Fruit fly (Drosophila melanogaster) whole organism, embryonic: Measurements from ENCODE around the gene Arp3.

Experiments used
- Ada2b ChIP-seq: fragments of 200-800 bp; sonication (Bioruptor generic); IDR thresholded peaks from 2 replicates; pipeline ENCODE4 v1.3.6; 2022; ENCODE audit warnings: missing biosample characterization, missing genetic modification characterization
- B-H1 ChIP-seq: fragments of 200-800 bp; sonication (Bioruptor generic); IDR thresholded peaks from 3 replicates; pipeline ENCODE4 v1.3.6; 2022; ENCODE audit warnings: missing biosample characterization, missing genetic modification characterization
- CG13287 ChIP-seq: fragments of 200-800 bp; sonication (Bioruptor generic); IDR thresholded peaks from 2 replicates; pipeline ENCODE4 v1.3.6; 2022; ENCODE audit warnings: missing biosample characterization, missing genetic modification characterization; ENCODE audit not compliant: partially characterized antibody
- CG13296 ChIP-seq: fragments of 200-800 bp; sonication (Bioruptor generic); optimal IDR thresholded peaks from 3 replicates; lab custom pipeline; 2018; ENCODE audit warnings: missing biosample characterization, mild to moderate bottlenecking, missing genetic modification characterization
- CG13624 ChIP-seq: fragments of 200-800 bp; sonication (Bioruptor generic); optimal IDR thresholded peaks from 2 replicates; lab custom pipeline; 2016; ENCODE audit warnings: missing biosample characterization, missing genetic modification characterization
- CG16863 ChIP-seq: fragments of 200-800 bp; sonication (Bioruptor generic); optimal IDR thresholded peaks from 3 replicates; lab custom pipeline; 2016; ENCODE audit warnings: missing biosample characterization, missing genetic modification characterization
- CG17612 ChIP-seq: fragments of 200-800 bp; sonication (Bioruptor generic); IDR thresholded peaks from 2 replicates; pipeline ENCODE4 v1.3.6; 2022; ENCODE audit warnings: missing biosample characterization, missing genetic modification characterization
- CG18599 ChIP-seq: fragments of 200-800 bp; sonication (Bioruptor generic); optimal IDR thresholded peaks from 3 replicates; lab custom pipeline; 2017; ENCODE audit warnings: missing biosample characterization, missing genetic modification characterization, mild to moderate bottlenecking, moderate library complexity, missing genetic modification reagents
- CG2202 ChIP-seq: fragments of 200-800 bp; sonication (Bioruptor generic); optimal IDR thresholded peaks from 2 replicates; lab custom pipeline; 2018; ENCODE audit warnings: missing biosample characterization, mild to moderate bottlenecking, missing genetic modification characterization
- CG30020 ChIP-seq: fragments of 200-800 bp; optimal IDR thresholded peaks from 2 replicates; lab custom pipeline; 2019; ENCODE audit warnings: missing biosample characterization, mild to moderate bottlenecking, missing genetic modification characterization, moderate library complexity
- CG32772 ChIP-seq: fragments of 200-800 bp; sonication (Bioruptor generic); IDR thresholded peaks from 2 replicates; pipeline ENCODE4 v1.3.6; 2022; ENCODE audit warnings: missing biosample characterization, missing genetic modification characterization
- CG3281 ChIP-seq: fragments of 200-800 bp; sonication (Bioruptor generic); optimal IDR thresholded peaks from 3 replicates; lab custom pipeline; 2017; ENCODE audit warnings: missing biosample characterization, mild to moderate bottlenecking, missing genetic modification characterization
- CG4707 ChIP-seq: fragments of 200-800 bp; sonication (Bioruptor generic); optimal IDR thresholded peaks from 2 replicates; lab custom pipeline; 2018; ENCODE audit warnings: missing biosample characterization, mild to moderate bottlenecking, missing genetic modification characterization, moderate library complexity
- CG5245 ChIP-seq: fragments of 200-800 bp; sonication (Bioruptor generic); optimal IDR thresholded peaks from 3 replicates; lab custom pipeline; 2016; ENCODE audit warnings: missing biosample characterization, missing genetic modification characterization
- CG7357 ChIP-seq: fragments of 200-800 bp; sonication (Bioruptor generic); IDR thresholded peaks from 3 replicates; pipeline ENCODE4 v1.3.6; 2022; ENCODE audit warnings: missing biosample characterization, missing genetic modification characterization
- CG7556 ChIP-seq: fragments of 200-800 bp; sonication (Bioruptor generic); optimal IDR thresholded peaks from 2 replicates; lab custom pipeline; 2017; ENCODE audit warnings: missing biosample characterization, mild to moderate bottlenecking, missing genetic modification characterization
- CG7928 ChIP-seq: fragments of 200-800 bp; sonication (Bioruptor generic); optimal IDR thresholded peaks from 2 replicates; lab custom pipeline; 2017; ENCODE audit warnings: missing biosample characterization, mild to moderate bottlenecking, missing genetic modification characterization
- CG8765 ChIP-seq: fragments of 200-800 bp; sonication (Bioruptor generic); IDR thresholded peaks from 2 replicates; pipeline ENCODE4 v1.3.6; 2022; ENCODE audit warnings: missing biosample characterization, missing genetic modification characterization
- CG9215 ChIP-seq: fragments of 200-800 bp; sonication (Bioruptor generic); IDR thresholded peaks from 2 replicates; pipeline ENCODE4 v1.3.6; 2022; ENCODE audit warnings: missing biosample characterization, missing genetic modification characterization
- CG9797 ChIP-seq: fragments of 200-800 bp; sonication (Bioruptor generic); optimal IDR thresholded peaks from 3 replicates; lab custom pipeline; 2018; ENCODE audit warnings: missing biosample characterization, mild to moderate bottlenecking, missing genetic modification characterization
- D19A ChIP-seq: fragments of 200-800 bp; optimal IDR thresholded peaks from 3 replicates; lab custom pipeline; 2019; ENCODE audit warnings: missing biosample characterization, mild to moderate bottlenecking, missing genetic modification characterization, moderate library complexity
- Dbx ChIP-seq: fragments of 200-800 bp; sonication (Bioruptor generic); IDR thresholded peaks from 3 replicates; pipeline ENCODE4 v1.3.6; 2022; ENCODE audit warnings: missing biosample characterization, missing genetic modification characterization
- Dek ChIP-seq: fragments of 200-800 bp; sonication (Bioruptor generic); optimal IDR thresholded peaks from 3 replicates; lab custom pipeline; 2019; ENCODE audit warnings: missing biosample characterization, mild to moderate bottlenecking, missing genetic modification characterization, moderate library complexity
- Dll ChIP-seq: fragments of 200-800 bp; sonication (Bioruptor generic); IDR thresholded peaks from 4 replicates; pipeline ENCODE4 v1.3.6; 2022; ENCODE audit warnings: missing biosample characterization, missing genetic modification characterization; ENCODE audit not compliant: partially characterized antibody
- Drgx ChIP-seq: fragments of 200-800 bp; sonication (Bioruptor generic); IDR thresholded peaks from 2 replicates; pipeline ENCODE4 v1.3.6; 2022; ENCODE audit warnings: missing biosample characterization, missing genetic modification characterization
- E2f1 ChIP-seq: fragments of 200-800 bp; sonication (Bioruptor generic); IDR thresholded peaks from 2 replicates; pipeline ENCODE4 v1.3.6; 2022; ENCODE audit warnings: missing biosample characterization, missing genetic modification characterization
- Hand ChIP-seq: fragments of 200-800 bp; sonication (Bioruptor generic); optimal IDR thresholded peaks from 2 replicates; lab custom pipeline; 2017; ENCODE audit warnings: mild to moderate bottlenecking, missing biosample characterization, missing genetic modification reagents, missing genetic modification characterization
- Sin3A ChIP-seq: fragments of >200 bp; optimal IDR thresholded peaks from 2 replicates; lab custom pipeline; 2018
- TFAM ChIP-seq: fragments of 200-800 bp; sonication (Bioruptor generic); optimal IDR thresholded peaks from 2 replicates; lab custom pipeline; 2017; ENCODE audit warnings: missing biosample characterization, missing genetic modification characterization, inconsistent platforms
- Tbp ChIP-seq: fragments of >200 bp; optimal IDR thresholded peaks from 2 replicates; lab custom pipeline; 2018; ENCODE audit warnings: missing biosample characterization, missing genetic modification characterization
- ab ChIP-seq: fragments of 200-800 bp; sonication (Bioruptor generic); optimal IDR thresholded peaks from 2 replicates; lab custom pipeline; 2016; ENCODE audit warnings: missing biosample characterization, missing genetic modification characterization
- cato ChIP-seq: fragments of 200-800 bp; sonication (Bioruptor generic); optimal IDR thresholded peaks from 2 replicates; lab custom pipeline; 2016; ENCODE audit warnings: missing biosample characterization, missing genetic modification characterization, borderline replicate concordance
- chinmo ChIP-seq: fragments of 200-800 bp; sonication (Bioruptor generic); IDR thresholded peaks from 4 replicates; pipeline ENCODE4 v1.3.6; 2022; ENCODE audit warnings: missing biosample characterization, missing genetic modification characterization; ENCODE audit not compliant: partially characterized antibody
- crol ChIP-seq: fragments of 200-800 bp; sonication (Bioruptor generic); IDR thresholded peaks from 2 replicates; pipeline ENCODE4 v1.3.6; 2022; ENCODE audit warnings: missing biosample characterization, missing genetic modification characterization
- dan ChIP-seq: fragments of 200-800 bp; sonication (Bioruptor generic); IDR thresholded peaks from 2 replicates; pipeline ENCODE4 v1.3.6; 2022; ENCODE audit warnings: missing biosample characterization, missing genetic modification characterization
- danr ChIP-seq: fragments of 200-800 bp; sonication (Bioruptor generic); IDR thresholded peaks from 2 replicates; pipeline ENCODE4 v1.3.6; 2022; ENCODE audit warnings: missing biosample characterization, missing genetic modification characterization
- dm ChIP-seq: fragments of 200-800 bp; sonication (Bioruptor generic); optimal IDR thresholded peaks from 3 replicates; lab custom pipeline; 2016; ENCODE audit warnings: missing biosample characterization, missing genetic modification characterization
- dysf ChIP-seq: fragments of 200-800 bp; sonication (Bioruptor generic); IDR thresholded peaks from 3 replicates; pipeline ENCODE4 v1.3.6; 2022; ENCODE audit warnings: missing biosample characterization, missing genetic modification characterization
- esg ChIP-seq: fragments of 200-800 bp; sonication (Bioruptor generic); conservative IDR thresholded peaks from 2 replicates; pipeline ENCODE4 v1.3.6; 2022; ENCODE audit warnings: missing biosample characterization, missing genetic modification characterization
- fru ChIP-seq: fragments of >200 bp; optimal IDR thresholded peaks from 2 replicates; lab custom pipeline; 2017
- jumu ChIP-seq: fragments of 200-800 bp; sonication (Bioruptor generic); optimal IDR thresholded peaks from 3 replicates; lab custom pipeline; 2016; ENCODE audit warnings: missing biosample characterization, missing genetic modification characterization
- kni ChIP-seq: fragments of 200-800 bp; sonication (Bioruptor generic); optimal IDR thresholded peaks from 3 replicates; lab custom pipeline; 2017; ENCODE audit warnings: mild to moderate bottlenecking, missing biosample characterization, missing genetic modification reagents, missing genetic modification characterization
- pfk ChIP-seq: fragments of 200-800 bp; sonication (Bioruptor generic); optimal IDR thresholded peaks from 2 replicates; lab custom pipeline; 2018; ENCODE audit warnings: missing biosample characterization, mild to moderate bottlenecking, missing genetic modification characterization, moderate library complexity
- shn ChIP-seq: fragments of 200-800 bp; sonication (Bioruptor generic); optimal IDR thresholded peaks from 3 replicates; lab custom pipeline; 2016; ENCODE audit warnings: missing biosample characterization, missing genetic modification characterization
- sna ChIP-seq: fragments of 200-800 bp; sonication (Bioruptor generic); IDR thresholded peaks from 2 replicates; pipeline ENCODE4 v1.3.6; 2022; ENCODE audit warnings: missing biosample characterization, missing genetic modification characterization; ENCODE audit not compliant: partially characterized antibody
- sob ChIP-seq: fragments of 200-800 bp; sonication (Bioruptor generic); IDR thresholded peaks from 2 replicates; pipeline ENCODE4 v1.3.6; 2022; ENCODE audit warnings: missing biosample characterization, missing genetic modification characterization
- sqz ChIP-seq: fragments of 200-800 bp; sonication (Bioruptor generic); optimal IDR thresholded peaks from 3 replicates; lab custom pipeline; 2018; ENCODE audit warnings: missing biosample characterization, mild to moderate bottlenecking, missing genetic modification characterization
- tna ChIP-seq: fragments of 200-800 bp; sonication (Bioruptor generic); IDR thresholded peaks from 2 replicates; pipeline ENCODE4 v1.3.6; 2022; ENCODE audit warnings: missing biosample characterization, missing genetic modification characterization; ENCODE audit not compliant: partially characterized antibody
- ttk ChIP-seq: fragments of 200-800 bp; sonication (Bioruptor generic); IDR thresholded peaks from 2 replicates; pipeline ENCODE4 v2.1.2; 2022; ENCODE audit warnings: missing biosample characterization, missing genetic modification characterization
- tx ChIP-seq: fragments of 200-800 bp; sonication (Bioruptor generic); optimal IDR thresholded peaks from 2 replicates; lab custom pipeline; 2016; ENCODE audit warnings: missing biosample characterization, missing genetic modification characterization
- unc-4 ChIP-seq: fragments of 200-800 bp; sonication (Bioruptor generic); IDR thresholded peaks from 2 replicates; pipeline ENCODE4 v1.3.6; 2022; ENCODE audit warnings: missing biosample characterization, missing genetic modification characterization; ENCODE audit not compliant: partially characterized antibody
- vfl ChIP-seq: fragments of 200-800 bp; sonication (Bioruptor generic); optimal IDR thresholded peaks from 2 replicates; lab custom pipeline; 2016; ENCODE audit warnings: missing biosample characterization, missing genetic modification characterization

Arp3 gene

dm6 chr3L:8091650-8092068 is 24.0 kb downstream of the Arp3 start, which contains the start of gene CG7565 (continued):
- no peak for TF ChIP-seq danr (GFP tag; lab: Robert Waterston, UW)
- TF ChIP-seq CG2202, result no peak
- 0 out of 2 replicates have a peak, but pooled peaks have one; percentile 12 for TF ChIP-seq Drgx (GFP tag; lab: Robert Waterston, UW)
- TF ChIP-seq chinmo (GFP tag; lab: Robert Waterston, UW), result no peak
- TF ChIP-seq Dek (tag; lab: Kevin White, UChicago), result peak; percentile 2
- no peak for TF ChIP-seq CG9797 (GFP tag; lab: Kevin White, UChicago)
- no peak for TF ChIP-seq cato (GFP tag; lab: Kevin White, UChicago)
- peak; percentile 19; the same call in 1 of the 2 replicates for TF ChIP-seq tna (GFP tag; lab: Robert Waterston, UW)
- peak; percentile 84 for TF ChIP-seq CG18599
- peak; percentile 62 for TF ChIP-seq CG13624 (GFP tag; lab: Kevin White, UChicago)
- peak; percentile 18 for TF ChIP-seq dm (GFP tag; lab: Kevin White, UChicago)
- no peak for TF ChIP-seq crol (GFP tag; lab: Robert Waterston, UW)
- no peak for TF ChIP-seq Sin3A (lab: Kevin White, UChicago)
- no peak for TF ChIP-seq Tbp (GFP tag; lab: Kevin White, UChicago)
- peak; percentile 71; the same call in 1 of the 2 replicates for TF ChIP-seq sna (GFP tag; lab: Robert Waterston, UW)
- TF ChIP-seq CG7928 (GFP tag; lab: Kevin White, UChicago), result peak; percentile 93
- TF ChIP-seq tx (GFP tag; lab: Kevin White, UChicago), result peak; percentile 33
- TF ChIP-seq CG13287 (GFP tag; lab: Robert Waterston, UW), result peak; percentile 69
- TF ChIP-seq Ada2b (GFP tag; lab: Robert Waterston, UW), result no peak
- TF ChIP-seq shn (GFP tag; lab: Kevin White, UChicago), result no peak
- no peak for TF ChIP-seq dan (GFP tag; lab: Robert Waterston, UW)
- peak; percentile 50 for TF ChIP-seq vfl
- no peak for TF ChIP-seq CG30020 (tag; lab: Kevin White, UChicago)
- TF ChIP-seq CG7556 (GFP tag; lab: Kevin White, UChicago), result peak; percentile 29
- TF ChIP-seq fru, result no peak
- TF ChIP-seq ttk (GFP tag; lab: Robert Waterston, UW), result no peak
- TF ChIP-seq CG5245, result no peak
- TF ChIP-seq CG8765 (GFP tag; lab: Robert Waterston, UW), result no peak
- peak; percentile 45; the same call in 1 of the 3 replicates for TF ChIP-seq Dbx (GFP tag; lab: Robert Waterston, UW)
- TF ChIP-seq CG3281, result peak; percentile 66
- peak; percentile 12 for TF ChIP-seq jumu (GFP tag; lab: Kevin White, UChicago)
- TF ChIP-seq CG9215 (GFP tag; lab: Robert Waterston, UW), result no peak
- TF ChIP-seq CG17612 (GFP tag; lab: Robert Waterston, UW), result no peak
- peak; percentile 58; the same call in 1 of the 2 replicates for TF ChIP-seq sob (GFP tag; lab: Robert Waterston, UW)
- peak; percentile 48; the same call in 1 of the 2 replicates for TF ChIP-seq unc-4 (GFP tag; lab: Robert Waterston, UW)
- TF ChIP-seq CG7357, result no peak
- no peak for TF ChIP-seq dysf (GFP tag; lab: Robert Waterston, UW)
- no peak for TF ChIP-seq CG32772 (GFP tag; lab: Robert Waterston, UW)
- peak; percentile 22 for TF ChIP-seq D19A (tag; lab: Kevin White, UChicago)
- no peak for TF ChIP-seq TFAM (GFP tag; lab: Kevin White, UChicago)
- TF ChIP-seq ab (GFP tag; lab: Kevin White, UChicago), result no peak
- TF ChIP-seq CG13296 (GFP tag; lab: Kevin White, UChicago), result peak; percentile 56
- peak; percentile 39 for TF ChIP-seq pfk (GFP tag; lab: Kevin White, UChicago)
- TF ChIP-seq B-H1 (GFP tag; lab: Robert Waterston, UW), result no peak
- TF ChIP-seq kni, result peak; percentile 42
- peak; percentile 53; the same call in 1 of the 4 replicates for TF ChIP-seq Dll (GFP tag; lab: Robert Waterston, UW)
- TF ChIP-seq esg (GFP tag; lab: Robert Waterston, UW), result no peak
- TF ChIP-seq CG16863 (GFP tag; lab: Kevin White, UChicago), result no peak
- TF ChIP-seq CG4707 (GFP tag; lab: Kevin White, UChicago), result no peak
- peak; percentile 77 for TF ChIP-seq sqz (GFP tag; lab: Kevin White, UChicago)
- peak; percentile 62 for TF ChIP-seq Hand
- TF ChIP-seq E2f1 (GFP tag; lab: Robert Waterston, UW), result no peak
